Fruit fly (Drosophila melanogaster) Kc167 (cell line): ENCODE results near the gene CG32425.

ENCODE experiments used
- Myc ChIP-seq: fragments of >200 bp; optimal IDR thresholded peaks from 2 replicates; lab custom pipeline; 2017; ENCODE audit warnings: missing external identifiers
- Sin3A ChIP-seq: fragments of >200 bp; optimal IDR thresholded peaks from 2 replicates; lab custom pipeline; 2018; ENCODE audit warnings: missing external identifiers
- h ChIP-seq: fragments of >200 bp; optimal IDR thresholded peaks from 3 replicates; lab custom pipeline; 2018; ENCODE audit warnings: missing external identifiers
- psq ChIP-seq: fragments of >200 bp; optimal IDR thresholded peaks from 2 replicates; lab custom pipeline; 2017; ENCODE audit warnings: missing external identifiers
- ttk ChIP-seq: sonication (Bioruptor generic); optimal IDR thresholded peaks from 2 replicates; lab custom pipeline; 2017; ENCODE audit warnings: missing external identifiers

dm6 chr3L:20562649-20563048, 65.5 kb downstream of the CG32425 start:
- TF ChIP-seq Sin3A (no peak), h (no peak), ttk (no peak), psq (lab: Kevin White, UChicago) (no peak), Myc (lab: Kevin White, UChicago) (no peak)
